Fruit fly (Drosophila melanogaster) whole organism, prepupa: ENCODE results near the gene CG42750.

ENCODE experiments used
- Lpt ChIP-seq: fragments of 200-800 bp; sonication (Bioruptor generic); optimal IDR thresholded peaks from 3 replicates; lab custom pipeline; 2016; ENCODE audit warnings: missing biosample characterization, missing genetic modification characterization
- eg ChIP-seq: fragments of 200-800 bp; sonication (Bioruptor generic); IDR thresholded peaks from 3 replicates; pipeline ENCODE4 v1.3.6; 2022; ENCODE audit warnings: missing biosample characterization, missing genetic modification characterization
- esn ChIP-seq: fragments of 200-800 bp; sonication (Bioruptor generic); optimal IDR thresholded peaks from 2 replicates; lab custom pipeline; 2016; ENCODE audit warnings: missing biosample characterization, mild to moderate bottlenecking, missing genetic modification characterization, moderate library complexity

dm6 chr2L:18140544-18140943 is 135.0 kb downstream of the CG42750 start:
- TF ChIP-seq esn (GFP tag; lab: Kevin White, UChicago) (no peak), eg (GFP tag; lab: Robert Waterston, UW) (no peak), Lpt (no peak)
